Worm (Caenorhabditis elegans): ENCODE data around the gene ztf-13.

DNA sequence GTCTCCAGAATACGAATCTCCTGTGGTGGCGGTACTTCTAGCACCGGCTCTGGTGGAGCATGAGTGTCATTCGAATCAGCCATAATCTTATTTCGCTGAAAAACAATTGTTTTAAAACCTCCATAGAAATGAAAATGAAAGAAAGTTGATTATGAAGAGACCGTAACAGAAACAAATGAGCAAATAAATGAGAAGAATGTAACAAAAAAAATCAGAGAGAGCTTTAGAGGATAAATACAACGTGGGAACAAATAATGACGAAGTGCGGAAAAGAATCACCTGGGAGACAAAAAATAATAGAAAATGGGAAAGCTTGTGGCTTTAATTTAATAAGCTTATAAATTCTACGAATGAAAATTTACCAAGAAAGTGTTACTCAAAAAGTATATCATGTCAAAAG is 25.0 kb upstream of the ztf-13 start, which contains the start of gene spc-1:
- TF ChIP-seq aly-2 (tag; optimal IDR thresholded peaks at IDR 0.05) (no peak), nhr-28 (tag; optimal IDR thresholded peaks at IDR 0.05) (no peak), ces-1 (GFP tag; optimal IDR thresholded peaks at IDR 0.05) (no peak), dpl-1 (GFP tag; optimal IDR thresholded peaks at IDR 0.05) (no peak)
